Fruit fly (Drosophila melanogaster): ENCODE data around the gene Larp4B.
A peak's percentile ranks its signal among the peaks of the same experiment; 100 is the strongest.

The Larp4B gene

DNA sequence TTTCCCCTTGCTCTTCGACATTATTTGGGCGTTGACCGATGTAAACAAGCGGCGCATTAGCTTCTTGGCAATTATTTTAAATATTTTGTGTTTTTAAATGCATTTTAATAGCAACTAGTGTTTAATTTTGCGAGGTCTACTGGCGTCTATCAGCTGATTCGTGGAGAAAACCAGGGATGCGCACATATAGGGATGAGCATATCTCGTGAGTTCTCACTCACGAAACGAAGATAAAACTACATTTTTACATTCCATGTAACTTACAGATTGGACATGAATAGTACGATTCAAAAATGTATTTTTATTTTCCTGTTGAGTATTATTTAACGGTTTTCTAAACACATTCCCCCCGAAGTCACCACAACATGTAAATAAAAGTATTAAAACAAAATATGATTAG, 27.2 kb upstream of the Larp4B start, which contains the start of gene CG14966 (continued):
- peak; percentile 11 for TF ChIP-seq NC2β (GFP tag; optimal IDR thresholded peaks at IDR 0.05)
- no peak for TF ChIP-seq zf30C (GFP tag; optimal IDR thresholded peaks at IDR 0.05)
- TF ChIP-seq fd102C (GFP tag; optimal IDR thresholded peaks at IDR 0.05) = no peak
- TF ChIP-seq HLH54F (GFP tag; optimal IDR thresholded peaks at IDR 0.05) = peak; percentile 42
- TF ChIP-seq CG8765 (GFP tag; IDR thresholded peaks at IDR 0.05) = no peak
- TF ChIP-seq pfk (GFP tag; optimal IDR thresholded peaks at IDR 0.05) = peak; percentile 11
- no peak for TF ChIP-seq D (optimal IDR thresholded peaks at IDR 0.05)
- no peak for TF ChIP-seq D (GFP tag; optimal IDR thresholded peaks at IDR 0.05)
- peak; percentile 88 for TF ChIP-seq sens (GFP tag)
- TF ChIP-seq pzg (GFP tag; optimal IDR thresholded peaks at IDR 0.05) = peak; percentile 89
- no peak for TF ChIP-seq CG13296 (GFP tag; optimal IDR thresholded peaks at IDR 0.05)
- peak; percentile 20 for TF ChIP-seq B-H2 (GFP tag; optimal IDR thresholded peaks at IDR 0.05)
- TF ChIP-seq trh (GFP tag; optimal IDR thresholded peaks at IDR 0.05) = no peak
- TF ChIP-seq CG2116 (GFP tag; optimal IDR thresholded peaks at IDR 0.05) = peak; percentile 43
- TF ChIP-seq CG8478 (optimal IDR thresholded peaks at IDR 0.05) = no peak
- no peak for TF ChIP-seq CG1792 (GFP tag; optimal IDR thresholded peaks at IDR 0.05)
- peak; percentile 29 for TF ChIP-seq pho (GFP tag; optimal IDR thresholded peaks at IDR 0.05)
- TF ChIP-seq CG10431 (GFP tag; optimal IDR thresholded peaks at IDR 0.05) = peak; percentile 89
- no peak for TF ChIP-seq E2f1 (GFP tag; IDR thresholded peaks at IDR 0.05)
- peak; percentile 11 for TF ChIP-seq p53 (GFP tag; optimal IDR thresholded peaks at IDR 0.05)
- TF ChIP-seq CG7372 (GFP tag; IDR thresholded peaks at IDR 0.05) = no peak
- no peak for TF ChIP-seq ash1 (GFP tag; optimal IDR thresholded peaks at IDR 0.05)
- peak; percentile 91 for TF ChIP-seq Dll (GFP tag; IDR thresholded peaks at IDR 0.05; ENCODE audit: partially characterized antibody)
- TF ChIP-seq Kr (GFP tag; optimal IDR thresholded peaks at IDR 0.05) = no peak
- no peak for TF ChIP-seq CG7357 (GFP tag; IDR thresholded peaks at IDR 0.05)
- TF ChIP-seq bbx (GFP tag; IDR thresholded peaks at IDR 0.05; ENCODE audit: partially characterized antibody) = peak; percentile 96
- TF ChIP-seq CG31224 (GFP tag; IDR thresholded peaks at IDR 0.05) = no peak
- no peak for TF ChIP-seq Asciz (GFP tag; optimal IDR thresholded peaks at IDR 0.05)
- peak; percentile 80 for TF ChIP-seq zen2 (GFP tag; IDR thresholded peaks at IDR 0.05; ENCODE audit: partially characterized antibody)
- TF ChIP-seq sug (tag; optimal IDR thresholded peaks at IDR 0.05) = peak; percentile 50
- no peak for TF ChIP-seq CG1024 (GFP tag; IDR thresholded peaks at IDR 0.05)
- TF ChIP-seq CG30020 (tag; optimal IDR thresholded peaks at IDR 0.05) = peak; percentile 42
- no peak for TF ChIP-seq Xrp1 (GFP tag; IDR thresholded peaks at IDR 0.05)
- no peak for TF ChIP-seq crol (GFP tag; IDR thresholded peaks at IDR 0.05)
- TF ChIP-seq ato (GFP tag; IDR thresholded peaks at IDR 0.05; ENCODE audit: partially characterized antibody) = peak; percentile 56
- peak; percentile 70 for TF ChIP-seq CHES-1-like (GFP tag; optimal IDR thresholded peaks at IDR 0.05)
- peak; percentile 85 for TF ChIP-seq row (GFP tag; IDR thresholded peaks at IDR 0.05)
- peak; percentile 5 for TF ChIP-seq CG10147 (GFP tag; optimal IDR thresholded peaks at IDR 0.05)
- no peak for TF ChIP-seq Usf (GFP tag; optimal IDR thresholded peaks at IDR 0.05)
- no peak for TF ChIP-seq CG4820 (GFP tag; optimal IDR thresholded peaks at IDR 0.05)
- peak; percentile 38 for TF ChIP-seq Meics (GFP tag; optimal IDR thresholded peaks at IDR 0.05)
- TF ChIP-seq ewg (GFP tag; optimal IDR thresholded peaks at IDR 0.05) = no peak
- peak; percentile 19 for TF ChIP-seq CG4854 (GFP tag; optimal IDR thresholded peaks at IDR 0.05)
- peak; percentile 66 for TF ChIP-seq CG2120 (GFP tag; optimal IDR thresholded peaks at IDR 0.05)
- TF ChIP-seq Sox100B (GFP tag; optimal IDR thresholded peaks at IDR 0.05) = no peak
- peak; percentile 13 for TF ChIP-seq CG10543 (GFP tag; optimal IDR thresholded peaks at IDR 0.05)
- TF ChIP-seq TFAM (GFP tag; optimal IDR thresholded peaks at IDR 0.05) = no peak
- TF ChIP-seq CG8944 (GFP tag; optimal IDR thresholded peaks at IDR 0.05) = no peak
- no peak for TF ChIP-seq sc (optimal IDR thresholded peaks at IDR 0.05)
- TF ChIP-seq sc (GFP tag; optimal IDR thresholded peaks at IDR 0.05) = no peak
- no peak for TF ChIP-seq ap (GFP tag; IDR thresholded peaks at IDR 0.05)
- peak; percentile 5 for TF ChIP-seq CG8290 (GFP tag; optimal IDR thresholded peaks at IDR 0.05)
- TF ChIP-seq CG8290 (tag; optimal IDR thresholded peaks at IDR 0.05) = peak in 1 of 2 experiments; percentile 71

Measured in whole organism, embryonic.